Worm (Caenorhabditis elegans): ENCODE results near the gene fbxb-21.

DNA sequence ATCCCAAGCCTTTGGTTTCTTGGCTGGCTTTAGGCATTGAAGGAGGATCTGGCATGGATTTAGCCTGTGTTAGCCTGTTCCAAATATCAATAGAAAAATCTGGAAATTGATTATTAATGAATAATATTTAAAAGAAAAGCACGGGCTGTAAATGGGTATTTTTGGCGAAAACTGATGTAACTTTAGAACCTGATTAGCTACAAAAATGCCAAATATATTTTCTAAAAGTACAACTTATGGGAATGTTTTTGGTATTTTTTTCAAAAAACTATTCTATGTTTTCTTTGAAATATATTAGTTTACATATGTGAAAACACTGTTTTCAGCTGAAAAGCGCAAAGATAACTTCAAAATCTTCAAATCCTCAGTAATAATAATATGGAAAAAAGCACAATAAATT, 48.0 kb downstream of the fbxb-21 start, which contains the start of gene bath-26:
- no peak for TF ChIP-seq ces-1 (GFP tag; optimal IDR thresholded peaks at IDR 0.05)
- no peak for TF ChIP-seq unc-39 (tag; optimal IDR thresholded peaks at IDR 0.05)
- TF ChIP-seq ama-1 (optimal IDR thresholded peaks at IDR 0.05) = no peak
- TF ChIP-seq zag-1 (tag; optimal IDR thresholded peaks at IDR 0.05) = no peak
- no peak for TF ChIP-seq nhr-237 (tag; optimal IDR thresholded peaks at IDR 0.05)
- no peak for TF ChIP-seq ztf-11 (tag; optimal IDR thresholded peaks at IDR 0.05)
- no peak for TF ChIP-seq ceh-20 (GFP tag; IDR thresholded peaks at IDR 0.05)
- TF ChIP-seq dpl-1 (GFP tag; optimal IDR thresholded peaks at IDR 0.05) = no peak
- no peak for TF ChIP-seq nhr-76 (tag; optimal IDR thresholded peaks at IDR 0.05)
- TF ChIP-seq nhr-111 (GFP tag; optimal IDR thresholded peaks at IDR 0.05) = no peak
- TF ChIP-seq nhr-25 (tag; optimal IDR thresholded peaks at IDR 0.05; ENCODE audit: borderline replicate concordance, insufficient read depth) = no peak
- no peak for TF ChIP-seq nhr-6 (tag; optimal IDR thresholded peaks at IDR 0.05)

All from whole organism, L4 larva.